Worm (Caenorhabditis elegans) whole organism, L4/young adult: ENCODE measurements around the gene nsph-3.2.

Source experiments
- W03F9.2 ChIP-seq: fragments of 150-350 bp; optimal IDR thresholded peaks from 2 replicates; lab custom pipeline; 2014; ENCODE audit warnings: missing biosample characterization, missing genetic modification characterization
- him-1 ChIP-seq: sonication (generic microtip); optimal IDR thresholded peaks from 2 replicates; lab custom pipeline; 2016; ENCODE audit warnings: missing genotype, missing genetic modification reagents, missing genetic modification characterization, missing compliant biosample characterization

ce11 chrIV:10122205-10122604 is 9.5 kb downstream of the nsph-3.2 start, which contains the start of gene irld-21:
- TF ChIP-seq W03F9.2 (tag; lab: Kevin White, UChicago) = no peak
- no peak for TF ChIP-seq him-1
